Fruit fly (Drosophila melanogaster) whole organism, prepupa: ENCODE results near the gene TM9SF3.

Experiments
- Blimp-1 ChIP-seq: fragments of 200-800 bp; sonication (Bioruptor generic); optimal IDR thresholded peaks from 3 replicates; lab custom pipeline; 2017; ENCODE audit warnings: missing biosample characterization, missing genetic modification characterization, mild to moderate bottlenecking, moderate library complexity, missing genetic modification reagents
- CG10631 ChIP-seq: fragments of 200-800 bp; sonication (Bioruptor generic); optimal IDR thresholded peaks from 2 replicates; lab custom pipeline; 2016; ENCODE audit warnings: missing biosample characterization, missing genetic modification characterization
- CG10669 ChIP-seq: fragments of 200-800 bp; sonication (Bioruptor generic); optimal IDR thresholded peaks from 3 replicates; lab custom pipeline; 2018; ENCODE audit warnings: missing biosample characterization, mild to moderate bottlenecking, missing genetic modification characterization, moderate library complexity
- CG11762 ChIP-seq: fragments of 200-800 bp; sonication (Bioruptor generic); optimal IDR thresholded peaks from 3 replicates; lab custom pipeline; 2016; ENCODE audit warnings: missing biosample characterization, missing genetic modification characterization; ENCODE audit not compliant: insufficient read depth
- CG11902 ChIP-seq: fragments of 200-800 bp; sonication (Bioruptor generic); optimal IDR thresholded peaks from 3 replicates; lab custom pipeline; 2016; ENCODE audit warnings: missing biosample characterization, missing genetic modification characterization
- CG15336 ChIP-seq: fragments of 200-800 bp; sonication (Bioruptor generic); IDR thresholded peaks from 2 replicates; pipeline ENCODE4 v1.3.6; 2022; ENCODE audit warnings: missing biosample characterization, missing genetic modification characterization
- CG16779 ChIP-seq: fragments of 200-800 bp; sonication (Bioruptor generic); optimal IDR thresholded peaks from 3 replicates; lab custom pipeline; 2017; ENCODE audit warnings: missing biosample characterization, mild to moderate bottlenecking, missing genetic modification characterization
- CG31627 ChIP-seq: fragments of 200-800 bp; sonication (Bioruptor generic); optimal IDR thresholded peaks from 3 replicates; lab custom pipeline; 2016; ENCODE audit warnings: missing biosample characterization, missing genetic modification characterization
- CG4318 ChIP-seq: fragments of 200-800 bp; sonication (Bioruptor generic); optimal IDR thresholded peaks from 3 replicates; lab custom pipeline; 2017; ENCODE audit warnings: missing biosample characterization, mild to moderate bottlenecking, missing genetic modification characterization
- CG6163 ChIP-seq: fragments of 200-800 bp; sonication (Bioruptor generic); IDR thresholded peaks from 3 replicates; pipeline ENCODE4 v1.3.6; 2022; ENCODE audit warnings: missing biosample characterization, missing genetic modification characterization
- CG6276 ChIP-seq: fragments of 200-800 bp; sonication (Bioruptor generic); optimal IDR thresholded peaks from 2 replicates; lab custom pipeline; 2017; ENCODE audit warnings: missing biosample characterization, mild to moderate bottlenecking, missing genetic modification characterization
- CG6792 ChIP-seq: fragments of 200-800 bp; sonication (Bioruptor generic); optimal IDR thresholded peaks from 3 replicates; lab custom pipeline; 2016; ENCODE audit warnings: missing biosample characterization, missing genetic modification characterization
- CG6854 ChIP-seq: fragments of 200-800 bp; sonication (Bioruptor generic); optimal IDR thresholded peaks from 2 replicates; lab custom pipeline; 2017; ENCODE audit warnings: missing biosample characterization, mild to moderate bottlenecking, missing genetic modification characterization
- CG8119 ChIP-seq: fragments of 200-800 bp; sonication (Bioruptor generic); IDR thresholded peaks from 3 replicates; pipeline ENCODE4 v1.3.6; 2022; ENCODE audit warnings: missing biosample characterization, missing genetic modification characterization
- CG8632 ChIP-seq: fragments of 200-800 bp; sonication (Bioruptor generic); optimal IDR thresholded peaks from 3 replicates; lab custom pipeline; 2016; ENCODE audit warnings: missing biosample characterization, missing genetic modification characterization
- CG9139 ChIP-seq: fragments of 200-800 bp; sonication (Bioruptor generic); optimal IDR thresholded peaks from 3 replicates; lab custom pipeline; 2017; ENCODE audit warnings: missing biosample characterization, mild to moderate bottlenecking, missing genetic modification characterization
- Eip75B ChIP-seq: fragments of 200-800 bp; sonication (Bioruptor generic); optimal IDR thresholded peaks from 3 replicates; lab custom pipeline; 2016; ENCODE audit warnings: missing biosample characterization, missing genetic modification characterization
- Eip78C ChIP-seq: fragments of 200-800 bp; sonication (Bioruptor generic); peaks from one replicate; lab custom pipeline; 2016; ENCODE audit warnings: missing biosample characterization, missing genetic modification characterization
- Ets96B ChIP-seq: fragments of 200-800 bp; optimal IDR thresholded peaks from 2 replicates; lab custom pipeline; 2019; ENCODE audit warnings: missing biosample characterization, mild to moderate bottlenecking, missing genetic modification characterization, moderate library complexity
- Gug ChIP-seq: fragments of 200-800 bp; sonication (Bioruptor generic); IDR thresholded peaks from 2 replicates; pipeline ENCODE4 v1.3.6; 2022; ENCODE audit warnings: missing biosample characterization, missing genetic modification characterization
- Hr39 ChIP-seq: fragments of 200-800 bp; sonication (Bioruptor generic); optimal IDR thresholded peaks from 2 replicates; lab custom pipeline; 2016; ENCODE audit warnings: missing biosample characterization, missing genetic modification characterization
- Lpt ChIP-seq: fragments of 200-800 bp; sonication (Bioruptor generic); optimal IDR thresholded peaks from 3 replicates; lab custom pipeline; 2016; ENCODE audit warnings: missing biosample characterization, missing genetic modification characterization
- Met ChIP-seq: fragments of 200-800 bp; sonication (Bioruptor generic); optimal IDR thresholded peaks from 3 replicates; lab custom pipeline; 2016; ENCODE audit warnings: missing biosample characterization, missing genetic modification characterization
- OdsH ChIP-seq: fragments of 200-800 bp; sonication (Bioruptor generic); optimal IDR thresholded peaks from 3 replicates; lab custom pipeline; 2016; ENCODE audit warnings: missing biosample characterization, missing genetic modification characterization
- Smox ChIP-seq: fragments of 200-800 bp; sonication (Bioruptor generic); optimal IDR thresholded peaks from 3 replicates; lab custom pipeline; 2016; ENCODE audit warnings: missing biosample characterization, missing genetic modification characterization
- Sox102F ChIP-seq: fragments of 200-800 bp; sonication (Bioruptor generic); optimal IDR thresholded peaks from 2 replicates; lab custom pipeline; 2016; ENCODE audit warnings: missing biosample characterization, mild to moderate bottlenecking, missing genetic modification characterization
- Sox14 ChIP-seq: fragments of 200-800 bp; sonication (Bioruptor generic); optimal IDR thresholded peaks from 3 replicates; lab custom pipeline; 2016; ENCODE audit warnings: missing biosample characterization, missing genetic modification characterization
- cyc ChIP-seq: fragments of 200-800 bp; sonication (Bioruptor generic); optimal IDR thresholded peaks from 3 replicates; lab custom pipeline; 2016; ENCODE audit warnings: missing biosample characterization, missing genetic modification characterization
- dsx ChIP-seq: fragments of 200-800 bp; optimal IDR thresholded peaks from 3 replicates; lab custom pipeline; 2019; ENCODE audit warnings: missing biosample characterization, mild to moderate bottlenecking, missing genetic modification characterization, moderate library complexity; ENCODE audit not compliant: poor library complexity, severe bottlenecking
- fd59A ChIP-seq: fragments of 200-800 bp; sonication (Bioruptor generic); optimal IDR thresholded peaks from 2 replicates; lab custom pipeline; 2017; ENCODE audit warnings: missing biosample characterization, mild to moderate bottlenecking, missing genetic modification characterization, missing genetic modification reagents
- fd85E ChIP-seq: fragments of 200-800 bp; sonication (Bioruptor generic); optimal IDR thresholded peaks from 3 replicates; lab custom pipeline; 2016; ENCODE audit warnings: missing biosample characterization, missing genetic modification characterization
- fkh ChIP-seq: fragments of 200-800 bp; sonication (Bioruptor generic); optimal IDR thresholded peaks from 3 replicates; lab custom pipeline; 2017; ENCODE audit warnings: missing biosample characterization, mild to moderate bottlenecking, missing genetic modification characterization, moderate library complexity
- lz ChIP-seq: fragments of 200-800 bp; sonication (Bioruptor generic); optimal IDR thresholded peaks from 3 replicates; lab custom pipeline; 2016; ENCODE audit warnings: missing biosample characterization, missing genetic modification characterization
- spab ChIP-seq: fragments of 200-800 bp; sonication (Bioruptor generic); optimal IDR thresholded peaks from 2 replicates; lab custom pipeline; 2017; ENCODE audit warnings: missing biosample characterization, mild to moderate bottlenecking, missing genetic modification characterization, missing genetic modification reagents
- ss ChIP-seq, 2 experiments: fragments of 200-800 bp; sonication (Bioruptor generic); optimal IDR thresholded peaks; 2 replicates in 1 of 2; 3 replicates in 1 of 2; lab custom pipeline; 2017 to 2018; ENCODE audit warnings: mild to moderate bottlenecking in 2 of 2, missing biosample characterization in 2 of 2, missing genetic modification characterization in 2 of 2, moderate library complexity in 1 of 2
- svp ChIP-seq: fragments of 200-800 bp; sonication (Bioruptor generic); peaks from one replicate; lab custom pipeline; 2016; ENCODE audit warnings: missing biosample characterization, missing genetic modification characterization
- vri ChIP-seq: fragments of 200-800 bp; sonication (Bioruptor generic); optimal IDR thresholded peaks from 3 replicates; lab custom pipeline; 2016; ENCODE audit warnings: missing biosample characterization, mild to moderate bottlenecking, missing genetic modification characterization

TM9SF3 gene

DNA sequence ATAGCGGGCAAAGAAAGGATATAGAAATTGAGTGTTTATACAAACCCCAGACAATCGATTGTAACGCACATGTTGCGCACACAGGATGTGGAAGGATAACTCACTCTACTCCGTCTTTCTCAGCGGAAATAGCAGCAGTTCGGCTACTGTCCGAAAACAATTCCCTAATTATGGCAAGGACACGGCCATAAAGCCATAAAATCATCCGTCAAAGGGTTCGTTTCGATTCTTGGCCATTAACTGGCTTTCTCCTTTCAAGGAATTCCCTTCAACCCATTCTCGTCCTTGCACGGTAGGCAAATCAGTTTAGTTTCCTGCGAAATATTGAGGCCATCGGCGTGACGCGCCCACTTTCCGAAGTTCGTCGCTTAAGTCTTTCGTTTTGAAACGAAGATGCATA lies 17.7 kb upstream of the TM9SF3 start:
- TF ChIP-seq CG8632 (GFP tag; lab: Kevin White, UChicago): no peak
- TF ChIP-seq CG10669 (GFP tag; lab: Kevin White, UChicago): no peak
- TF ChIP-seq CG6854 (GFP tag; lab: Kevin White, UChicago): no peak
- TF ChIP-seq CG16779 (tag; lab: Kevin White, UChicago): no peak
- no peak for TF ChIP-seq fd59A (GFP tag; lab: Kevin White, UChicago)
- no peak for TF ChIP-seq Sox102F (GFP tag; lab: Kevin White, UChicago)
- no peak for TF ChIP-seq CG6163 (GFP tag; lab: Robert Waterston, UW)
- TF ChIP-seq Ets96B: no peak
- no peak for TF ChIP-seq cyc

DNA sequence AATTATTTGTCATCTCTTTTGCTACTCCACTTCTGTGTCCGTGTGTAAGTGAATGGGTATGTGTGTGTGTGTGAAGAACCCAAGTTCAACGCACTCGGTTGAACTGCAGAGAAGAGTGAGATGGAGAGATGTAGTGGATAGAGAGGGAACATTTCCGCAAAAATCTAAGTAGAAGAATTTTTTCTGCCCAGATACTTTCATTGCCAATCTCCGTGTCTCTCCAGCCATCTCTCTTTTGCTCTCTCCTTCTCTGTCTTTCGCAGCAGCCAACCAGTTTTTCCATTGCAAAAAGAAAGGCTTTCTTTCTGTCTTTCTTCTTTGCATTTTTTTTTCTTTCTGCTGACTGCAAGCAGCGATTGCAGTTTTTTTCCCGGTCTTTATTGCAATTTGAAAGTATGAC lies 14.9 kb upstream of the TM9SF3 start:
- TF ChIP-seq CG6792 (GFP tag; lab: Kevin White, UChicago) (no peak), CG10669 (GFP tag; lab: Kevin White, UChicago) (no peak), Eip78C (GFP tag; lab: Kevin White, UChicago) (peak; percentile 44), Gug (GFP tag; lab: Robert Waterston, UW) (no peak), Sox102F (GFP tag; lab: Kevin White, UChicago) (no peak), svp (GFP tag; lab: Kevin White, UChicago) (no peak), Hr39 (GFP tag; lab: Kevin White, UChicago) (no peak), CG11762 (GFP tag; lab: Kevin White, UChicago) (no peak), Blimp-1 (GFP tag; lab: Kevin White, UChicago) (peak; percentile 95), spab (no peak), Smox (GFP tag; lab: Kevin White, UChicago) (no peak), CG9139 (GFP tag; lab: Kevin White, UChicago) (no peak), CG4318 (GFP tag; lab: Kevin White, UChicago) (no peak), CG31627 (GFP tag; lab: Kevin White, UChicago) (no peak), Eip75B (GFP tag; lab: Kevin White, UChicago) (no peak), fkh (GFP tag; lab: Kevin White, UChicago) (no peak)

DNA sequence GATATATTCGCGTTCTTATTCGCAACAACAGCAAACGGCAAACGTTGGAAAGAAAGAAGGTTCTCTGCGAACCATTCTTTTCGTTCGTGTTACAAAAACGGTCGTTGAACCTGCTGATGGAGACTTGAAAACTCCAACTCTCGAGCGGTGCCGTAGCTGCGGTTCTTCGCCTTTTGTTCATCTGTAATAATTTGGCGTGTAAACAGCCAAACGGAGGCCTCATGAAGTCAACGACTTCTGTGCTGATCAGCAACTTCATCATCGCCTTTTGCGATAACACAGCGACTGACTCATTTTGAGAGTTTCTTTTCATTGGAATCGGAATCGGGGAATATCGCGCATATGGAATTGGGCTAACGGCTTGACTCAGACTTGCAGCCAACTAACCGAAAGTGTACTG lies 13.6 kb upstream of the TM9SF3 start:
- TF ChIP-seq Met: peak; percentile 15
- no peak for TF ChIP-seq Gug (GFP tag; lab: Robert Waterston, UW)
- peak; percentile 4 for TF ChIP-seq Sox102F (GFP tag; lab: Kevin White, UChicago)
- peak; percentile 11 for TF ChIP-seq Eip78C (GFP tag; lab: Kevin White, UChicago)
- peak; percentile 95 for TF ChIP-seq Blimp-1 (GFP tag; lab: Kevin White, UChicago)

DNA sequence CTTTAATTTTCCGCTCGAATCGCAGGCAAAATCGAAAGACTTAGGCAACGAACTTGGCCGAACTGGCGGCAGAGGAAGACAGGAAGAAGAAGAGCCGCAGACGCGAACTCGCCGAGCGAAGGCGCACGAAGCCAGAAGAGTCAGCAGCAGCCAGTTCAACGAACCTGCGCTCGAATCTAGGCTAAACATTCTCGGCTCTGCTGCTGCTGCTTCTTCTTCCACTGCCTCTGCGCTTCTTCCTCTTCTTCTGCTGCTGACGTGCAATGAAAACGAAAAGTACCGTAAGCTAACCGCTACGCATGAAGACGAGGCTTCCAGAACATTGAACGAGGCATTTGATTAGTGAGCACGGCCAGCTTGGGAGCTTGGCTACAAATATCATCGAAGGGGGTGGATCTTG lies 12.7 kb upstream of the TM9SF3 start:
- peak; percentile 97 for TF ChIP-seq Blimp-1 (GFP tag; lab: Kevin White, UChicago)
- peak; percentile 46 for TF ChIP-seq Eip78C (GFP tag; lab: Kevin White, UChicago)
- no peak for TF ChIP-seq CG16779 (tag; lab: Kevin White, UChicago)
- peak; percentile 3 for TF ChIP-seq Eip75B (GFP tag; lab: Kevin White, UChicago)

DNA sequence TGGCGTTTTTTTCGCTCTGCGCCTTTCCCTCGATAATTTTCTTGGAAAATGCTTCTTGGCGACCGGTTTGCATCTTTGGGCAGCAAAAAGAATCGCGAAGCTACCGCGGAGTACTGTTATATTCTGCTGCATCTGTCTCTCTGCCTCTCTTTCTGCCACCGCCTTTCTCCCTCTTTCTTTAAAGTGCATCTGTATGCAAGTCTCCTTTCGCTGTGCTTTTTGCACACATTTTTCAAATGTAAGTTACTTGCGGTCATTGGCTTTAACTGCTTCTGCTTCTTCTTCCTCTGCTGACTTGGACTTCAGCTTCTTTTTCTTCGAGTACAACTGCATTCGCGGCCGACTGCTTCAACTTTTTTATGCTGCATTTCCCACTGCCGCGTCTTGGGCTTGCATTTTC lies 12.0 kb upstream of the TM9SF3 start:
- no peak for TF ChIP-seq fd85E (GFP tag; lab: Kevin White, UChicago)
- peak; percentile 0 for TF ChIP-seq Lpt (GFP tag; lab: Kevin White, UChicago)
- TF ChIP-seq CG6854 (GFP tag; lab: Kevin White, UChicago): peak; percentile 12
- peak; percentile 95 for TF ChIP-seq Blimp-1 (GFP tag; lab: Kevin White, UChicago)
- peak; percentile 6 for TF ChIP-seq Met
- TF ChIP-seq CG6276 (GFP tag; lab: Kevin White, UChicago): no peak

DNA sequence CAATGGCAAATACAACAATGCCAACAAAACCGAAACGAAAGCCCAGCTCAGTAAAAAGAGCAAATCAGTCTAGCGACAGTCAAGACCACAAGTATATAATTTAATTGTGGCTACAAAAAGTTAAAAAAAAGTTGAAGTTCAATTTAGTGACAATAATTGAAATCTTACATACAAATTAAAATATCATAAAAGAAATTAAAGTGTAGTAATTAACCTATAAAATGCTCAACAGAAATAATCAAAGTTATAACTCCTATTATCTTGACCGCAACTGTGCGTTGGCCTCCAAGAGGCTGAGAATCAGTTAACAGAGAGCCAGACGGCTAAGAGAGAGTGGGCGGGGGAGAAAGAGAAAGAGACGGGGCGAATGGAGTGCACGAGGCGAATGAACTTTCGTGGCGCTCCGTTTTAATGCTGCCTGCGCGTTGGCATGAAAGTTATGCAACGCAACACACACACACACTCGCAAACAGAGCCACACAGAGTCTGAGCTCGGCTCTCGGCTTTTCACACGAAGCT lies 8.0 kb upstream of the TM9SF3 start:
- TF ChIP-seq CG10669 (GFP tag; lab: Kevin White, UChicago): peak; percentile 73
- peak; percentile 96 for TF ChIP-seq CG6276 (GFP tag; lab: Kevin White, UChicago)
- TF ChIP-seq CG10631 (GFP tag; lab: Kevin White, UChicago): peak; percentile 90
- peak; percentile 82 for TF ChIP-seq CG16779 (tag; lab: Kevin White, UChicago)
- TF ChIP-seq Eip75B (GFP tag; lab: Kevin White, UChicago): peak; percentile 91
- peak; percentile 60 for TF ChIP-seq CG9139 (GFP tag; lab: Kevin White, UChicago)
- TF ChIP-seq OdsH: peak; percentile 93
- TF ChIP-seq CG31627 (GFP tag; lab: Kevin White, UChicago): peak; percentile 92
- peak; percentile 95 for TF ChIP-seq Smox (GFP tag; lab: Kevin White, UChicago)
- TF ChIP-seq CG8119 (GFP tag; lab: Robert Waterston, UW): peak; percentile 98
- peak; percentile 98 for TF ChIP-seq CG15336 (GFP tag; lab: Robert Waterston, UW)
- peak; percentile 76 for TF ChIP-seq CG11902 (GFP tag; lab: Kevin White, UChicago)
- peak; percentile 98 for TF ChIP-seq vri (GFP tag; lab: Kevin White, UChicago)
- TF ChIP-seq dsx (GFP tag; lab: Kevin White, UChicago): peak; percentile 83
- peak; percentile 75 to 76 for TF ChIP-seq ss (GFP tag; optimal IDR thresholded peaks at IDR 0.05; lab: Kevin White, UChicago)
- TF ChIP-seq Sox14 (GFP tag; lab: Kevin White, UChicago): peak; percentile 92
- peak; percentile 53 for TF ChIP-seq fd59A (GFP tag; lab: Kevin White, UChicago)
- peak; percentile 82 for TF ChIP-seq Ets96B
- TF ChIP-seq CG4318 (GFP tag; lab: Kevin White, UChicago): peak; percentile 93
- TF ChIP-seq lz (GFP tag; lab: Kevin White, UChicago): peak; percentile 95
- peak; percentile 91 for TF ChIP-seq Hr39 (GFP tag; lab: Kevin White, UChicago)
- peak; percentile 91 for TF ChIP-seq Gug (GFP tag; lab: Robert Waterston, UW)
